Worm (Caenorhabditis elegans) whole organism, L2 larva: ENCODE results near the gene smg-7.
A peak's percentile ranks its signal among the peaks of the same experiment; 100 is the strongest.

ENCODE experiments used
- C34F6.9 ChIP-seq: fragments of 150-350 bp; optimal IDR thresholded peaks from 2 replicates; lab custom pipeline; 2014; ENCODE audit warnings: missing biosample characterization, missing genetic modification characterization
- F13H6.1 ChIP-seq: sonication (generic microtip); optimal IDR thresholded peaks from 2 replicates; lab custom pipeline; 2016; ENCODE audit warnings: missing genetic modification characterization, missing compliant biosample characterization
- R02D3.7 ChIP-seq: fragments of 150-350 bp; optimal IDR thresholded peaks from 2 replicates; lab custom pipeline; 2014; ENCODE audit warnings: missing biosample characterization, missing genetic modification characterization
- Y55F3AM.14 ChIP-seq: fragments of 200-800 bp; sonication (Bioruptor generic); optimal IDR thresholded peaks from 2 replicates; lab custom pipeline; 2018; ENCODE audit warnings: mild to moderate bottlenecking, missing genetic modification characterization, missing compliant biosample characterization
- ZK546.5 ChIP-seq: sonication (generic microtip); optimal IDR thresholded peaks from 2 replicates; lab custom pipeline; 2017; ENCODE audit warnings: missing biosample characterization, missing genetic modification characterization
- alr-1 ChIP-seq: fragments of 150-350 bp; optimal IDR thresholded peaks from 2 replicates; lab custom pipeline; 2014; ENCODE audit warnings: missing biosample characterization, missing genetic modification characterization
- aly-2 ChIP-seq: fragments of 150-350 bp; optimal IDR thresholded peaks from 2 replicates; lab custom pipeline; 2014; ENCODE audit warnings: missing biosample characterization, missing genetic modification characterization
- ama-1 ChIP-seq: fragments of 150-350 bp; optimal IDR thresholded peaks from 2 replicates; lab custom pipeline; 2018; ENCODE audit warnings: inconsistent platforms
- blmp-1 ChIP-seq: sonication (generic microtip); optimal IDR thresholded peaks from 2 replicates; lab custom pipeline; 2017; ENCODE audit warnings: missing genetic modification characterization, mild to moderate bottlenecking, missing compliant biosample characterization, antibody characterized with exemption, moderate library complexity; ENCODE audit not compliant: insufficient read depth
- ceh-16 ChIP-seq: fragments of 150-350 bp; optimal IDR thresholded peaks from 2 replicates; lab custom pipeline; 2014; ENCODE audit warnings: missing biosample characterization, missing genetic modification characterization
- ceh-82 ChIP-seq: fragments of 150-350 bp; optimal IDR thresholded peaks from 2 replicates; lab custom pipeline; 2014; ENCODE audit warnings: missing biosample characterization, missing genetic modification characterization
- crh-2 ChIP-seq: sonication (generic microtip); optimal IDR thresholded peaks from 2 replicates; lab custom pipeline; 2017; ENCODE audit warnings: missing biosample characterization, missing genetic modification characterization
- dmd-4 ChIP-seq: sonication (generic microtip); optimal IDR thresholded peaks from 2 replicates; lab custom pipeline; 2017; ENCODE audit warnings: missing biosample characterization, missing genetic modification characterization
- egl-27 ChIP-seq: sonication (generic microtip); optimal IDR thresholded peaks from 3 replicates; lab custom pipeline; 2017; ENCODE audit warnings: missing biosample characterization, missing genetic modification reagents, missing genetic modification characterization
- elt-1 ChIP-seq: fragments of 150-350 bp; optimal IDR thresholded peaks from 2 replicates; lab custom pipeline; 2014; ENCODE audit warnings: missing biosample characterization, missing genetic modification characterization
- elt-3 ChIP-seq: sonication (generic microtip); optimal IDR thresholded peaks from 2 replicates; lab custom pipeline; 2017; ENCODE audit warnings: missing biosample characterization, missing genetic modification characterization
- fos-1 ChIP-seq: fragments of 150-350 bp; optimal IDR thresholded peaks from 2 replicates; lab custom pipeline; 2014; ENCODE audit warnings: missing biosample characterization, missing genetic modification characterization
- gmeb-1 ChIP-seq: fragments of 150-350 bp; optimal IDR thresholded peaks from 2 replicates; lab custom pipeline; 2014; ENCODE audit warnings: missing biosample characterization, missing genetic modification characterization
- lin-11 ChIP-seq: fragments of 150-350 bp; sonication (generic microtip); optimal IDR thresholded peaks from 2 replicates; lab custom pipeline; 2014; ENCODE audit warnings: missing biosample characterization, missing genetic modification characterization, inconsistent platforms, mixed read lengths
- lin-13 ChIP-seq: fragments of 150-350 bp; optimal IDR thresholded peaks from 2 replicates; lab custom pipeline; 2014; ENCODE audit warnings: missing biosample characterization, missing genetic modification reagents, missing genetic modification characterization
- lin-39 ChIP-seq: fragments of 150-350 bp; optimal IDR thresholded peaks from 2 replicates; lab custom pipeline; 2014; ENCODE audit warnings: missing biosample characterization, missing genetic modification reagents, missing genetic modification characterization
- lsy-2 ChIP-seq, 2 experiments: fragments of 150-350 bp in 1 of 2; sonication (generic microtip) in 1 of 2; optimal IDR thresholded peaks; 2 replicates each; lab custom pipeline; 2014 to 2017; ENCODE audit warnings: missing biosample characterization in 2 of 2, missing genetic modification characterization in 2 of 2
- mab-5 ChIP-seq: fragments of 150-350 bp; optimal IDR thresholded peaks from 2 replicates; lab custom pipeline; 2014; ENCODE audit warnings: missing biosample characterization, missing genetic modification characterization
- mbf-1 ChIP-seq: sonication (generic microtip); optimal IDR thresholded peaks from 2 replicates; lab custom pipeline; 2017; ENCODE audit warnings: missing biosample characterization, missing genetic modification characterization
- mdl-1 ChIP-seq, 2 experiments: fragments of 150-350 bp in 1 of 2; sonication (generic microtip) in 1 of 2; optimal IDR thresholded peaks; 2 replicates each; lab custom pipeline; 2017; ENCODE audit warnings: missing biosample characterization in 2 of 2, missing genetic modification characterization in 2 of 2
- nhr-10 ChIP-seq: sonication (generic microtip); optimal IDR thresholded peaks from 2 replicates; lab custom pipeline; 2017; ENCODE audit warnings: missing biosample characterization, missing genetic modification characterization
- nhr-11 ChIP-seq: fragments of 150-350 bp; optimal IDR thresholded peaks from 2 replicates; lab custom pipeline; 2014; ENCODE audit warnings: missing biosample characterization, missing genetic modification characterization
- nhr-12 ChIP-seq: fragments of 150-350 bp; optimal IDR thresholded peaks from 2 replicates; lab custom pipeline; 2014; ENCODE audit warnings: missing biosample characterization, missing genetic modification characterization
- nhr-129 ChIP-seq: fragments of 150-350 bp; optimal IDR thresholded peaks from 2 replicates; lab custom pipeline; 2014; ENCODE audit warnings: missing biosample characterization, missing genetic modification characterization
- nhr-21 ChIP-seq: fragments of 150-350 bp; optimal IDR thresholded peaks from 2 replicates; lab custom pipeline; 2014; ENCODE audit warnings: missing biosample characterization, missing genetic modification characterization
- nhr-23 ChIP-seq: fragments of 150-350 bp; optimal IDR thresholded peaks from 2 replicates; lab custom pipeline; 2014; ENCODE audit warnings: missing biosample characterization, missing genetic modification reagents, missing genetic modification characterization
- nhr-237 ChIP-seq: fragments of 150-350 bp; optimal IDR thresholded peaks from 2 replicates; lab custom pipeline; 2014; ENCODE audit warnings: missing biosample characterization, missing genetic modification characterization
- nhr-25 ChIP-seq: fragments of 150-350 bp; sonication (generic microtip); optimal IDR thresholded peaks from 3 replicates; lab custom pipeline; 2014; ENCODE audit warnings: missing biosample characterization, missing genetic modification characterization
- nhr-6 ChIP-seq: fragments of 150-350 bp; optimal IDR thresholded peaks from 2 replicates; lab custom pipeline; 2014; ENCODE audit warnings: missing biosample characterization, missing genetic modification characterization
- nhr-77 ChIP-seq: fragments of 150-350 bp; optimal IDR thresholded peaks from 2 replicates; lab custom pipeline; 2014; ENCODE audit warnings: missing biosample characterization, missing genetic modification characterization
- peb-1 ChIP-seq: fragments of 150-350 bp; optimal IDR thresholded peaks from 2 replicates; lab custom pipeline; 2014; ENCODE audit warnings: missing biosample characterization, missing genetic modification characterization
- sem-4 ChIP-seq: fragments of 150-350 bp; optimal IDR thresholded peaks from 2 replicates; lab custom pipeline; 2014; ENCODE audit warnings: missing biosample characterization, missing genetic modification reagents, missing genetic modification characterization
- skn-1 ChIP-seq: sonication (generic microtip); optimal IDR thresholded peaks from 2 replicates; lab custom pipeline; 2017; ENCODE audit warnings: missing biosample characterization, missing genetic modification characterization
- sma-3 ChIP-seq: sonication (generic microtip); optimal IDR thresholded peaks from 2 replicates; lab custom pipeline; 2016; ENCODE audit warnings: missing genetic modification reagents, missing genetic modification characterization, missing compliant biosample characterization
- sma-9 ChIP-seq, 2 experiments: fragments of 150-350 bp in 1 of 2; sonication (generic microtip) in 1 of 2; optimal IDR thresholded peaks; 2 replicates each; lab custom pipeline; 2014 to 2016; ENCODE audit warnings: missing genetic modification characterization in 2 of 2, mild to moderate bottlenecking in 1 of 2, missing biosample characterization in 1 of 2, missing compliant biosample characterization in 1 of 2, missing genetic modification reagents in 1 of 2, moderate library complexity in 1 of 2
- snpc-4 ChIP-seq: fragments of 150-350 bp; optimal IDR thresholded peaks from 2 replicates; lab custom pipeline; 2014; ENCODE audit warnings: missing biosample characterization, missing genetic modification characterization
- unc-39 ChIP-seq: fragments of 150-350 bp; optimal IDR thresholded peaks from 2 replicates; lab custom pipeline; 2014; ENCODE audit warnings: missing biosample characterization, missing genetic modification characterization
- unc-55 ChIP-seq: fragments of 150-350 bp; sonication (generic microtip); optimal IDR thresholded peaks from 3 replicates; lab custom pipeline; 2014; ENCODE audit warnings: missing biosample characterization, missing genetic modification reagents, missing genetic modification characterization
- unc-62 ChIP-seq: fragments of 150-350 bp; optimal IDR thresholded peaks from 2 replicates; lab custom pipeline; 2014; ENCODE audit warnings: missing biosample characterization, missing genetic modification reagents, missing genetic modification characterization
- zag-1 ChIP-seq: fragments of 150-350 bp; optimal IDR thresholded peaks from 2 replicates; lab custom pipeline; 2014; ENCODE audit warnings: missing biosample characterization, missing genetic modification characterization
- ztf-1 ChIP-seq: fragments of 200-800 bp; sonication (Bioruptor generic); conservative IDR thresholded peaks from 2 replicates; pipeline ENCODE4 v1.3.6; 2022; ENCODE audit warnings: missing genetic modification characterization, missing compliant biosample characterization
- ztf-11 ChIP-seq: sonication (generic microtip); optimal IDR thresholded peaks from 2 replicates; lab custom pipeline; 2017; ENCODE audit warnings: missing biosample characterization, missing genetic modification characterization
- ztf-4 ChIP-seq: fragments of 150-350 bp; optimal IDR thresholded peaks from 2 replicates; lab custom pipeline; 2014; ENCODE audit warnings: missing biosample characterization, missing genetic modification characterization

smg-7 gene

ce11 chrIV:6742159-6742558 is at the start of gene smg-7:
smg-7 (minus strand) TSS chrIV:6742443.
- no peak for TF ChIP-seq mdl-1 (tag; optimal IDR thresholded peaks at IDR 0.05; lab: Kevin White, UChicago)
- no peak for TF ChIP-seq nhr-23
- no peak for TF ChIP-seq ztf-4 (tag; lab: Kevin White, UChicago)

DNA sequence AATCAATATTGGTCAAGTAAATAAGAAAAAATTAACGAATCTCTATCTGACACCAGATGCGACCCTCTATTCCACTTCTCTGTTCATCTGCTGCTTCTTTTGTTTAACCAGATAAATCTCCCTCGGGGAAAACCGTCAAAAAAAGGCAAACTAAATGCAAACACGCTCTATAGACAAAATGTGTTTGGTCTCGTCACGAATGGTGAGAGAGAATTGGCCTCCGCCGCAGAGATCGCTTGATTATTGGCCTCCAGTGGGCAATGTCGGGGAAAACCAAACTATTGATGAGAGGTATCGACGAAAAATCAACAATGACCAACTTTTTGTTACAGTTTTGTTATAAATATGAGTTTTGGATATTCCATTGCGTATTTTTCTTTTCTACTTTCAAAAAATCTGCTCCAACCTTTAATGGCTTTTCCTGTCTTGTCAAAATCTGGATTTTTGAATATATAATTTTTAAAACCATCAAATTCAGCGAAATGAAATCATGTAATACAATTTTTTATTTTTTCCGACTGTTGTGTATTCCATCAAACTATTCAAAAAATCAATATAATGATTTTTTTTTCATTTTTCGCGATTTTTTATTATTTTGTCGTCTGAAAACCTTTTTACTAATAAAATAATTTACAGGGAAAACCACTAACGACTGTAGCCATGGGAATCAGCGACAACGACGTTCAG is 48.3 kb upstream of the smg-7 start, which contains the start of the genes C17H12.2 and vha-8:
Gene C17H12.2 (minus strand): TSS at position 51 of the 687 bp plus-strand sequence.
Gene vha-8 (plus strand): TSS at position 637 of the 687 bp plus-strand sequence.
- TF ChIP-seq lsy-2 (tag; optimal IDR thresholded peaks at IDR 0.05; lab: Kevin White, UChicago) (peak; percentile 73 to 94), alr-1 (tag; lab: Kevin White, UChicago) (peak; percentile 17), blmp-1 (peak; percentile 67), ceh-82 (peak; percentile 58), elt-3 (tag; lab: Kevin White, UChicago) (no peak), nhr-25 (tag; lab: Kevin White, UChicago) (peak; percentile 93), C34F6.9 (peak; percentile 99), ztf-11 (tag; lab: Kevin White, UChicago) (peak; percentile 57), sem-4 (tag; lab: Kevin White, UChicago) (peak; percentile 78), ama-1 (lab: Kevin White, UChicago) (peak; percentile 80), sma-9 (GFP tag; optimal IDR thresholded peaks at IDR 0.05; lab: Kevin White, UChicago) (peak; percentile 90), sma-9 (tag; optimal IDR thresholded peaks at IDR 0.05; lab: Kevin White, UChicago) (no peak), nhr-11 (tag; lab: Kevin White, UChicago) (no peak), crh-2 (tag; lab: Kevin White, UChicago) (peak; percentile 96), elt-1 (tag; lab: Kevin White, UChicago) (no peak), ztf-1 (GFP tag; lab: Robert Waterston, UW) (no peak), unc-55 (peak; percentile 98), aly-2 (no peak), zag-1 (tag; lab: Kevin White, UChicago) (peak; percentile 91), nhr-6 (peak; percentile 88), ztf-4 (tag; lab: Kevin White, UChicago) (peak; percentile 87), nhr-21 (tag; lab: Kevin White, UChicago) (peak; percentile 89), R02D3.7 (tag; lab: Kevin White, UChicago) (no peak), mbf-1 (no peak), fos-1 (tag; lab: Kevin White, UChicago) (peak; percentile 98), F13H6.1 (tag; lab: Kevin White, UChicago) (peak; percentile 92), snpc-4 (tag; lab: Kevin White, UChicago) (peak; percentile 89), ceh-16 (tag; lab: Kevin White, UChicago) (peak; percentile 72), unc-62 (GFP tag; lab: Kevin White, UChicago) (no peak), nhr-77 (tag; lab: Kevin White, UChicago) (peak; percentile 55), mab-5 (tag; lab: Kevin White, UChicago) (peak; percentile 91), lin-11 (tag; lab: Kevin White, UChicago) (peak; percentile 82), nhr-237 (tag; lab: Kevin White, UChicago) (no peak), skn-1 (tag; lab: Kevin White, UChicago) (peak; percentile 36), dmd-4 (no peak), lin-13 (GFP tag; lab: Kevin White, UChicago) (peak; percentile 93), egl-27 (tag; lab: Kevin White, UChicago) (peak; percentile 61), unc-39 (no peak), nhr-129 (tag; lab: Kevin White, UChicago) (peak; percentile 98), nhr-12 (tag; lab: Kevin White, UChicago) (peak; percentile 8), Y55F3AM.14 (GFP tag; lab: Kevin White, UChicago) (no peak), sma-3 (GFP tag; lab: Kevin White, UChicago) (peak; percentile 92), lin-39 (tag; lab: Kevin White, UChicago) (no peak), mdl-1 (tag; optimal IDR thresholded peaks at IDR 0.05; lab: Kevin White, UChicago) (peak in 1 of 2 experiments; percentile 49), nhr-23 (no peak), nhr-10 (tag; lab: Kevin White, UChicago) (no peak), peb-1 (no peak), gmeb-1 (peak; percentile 83), ZK546.5 (tag; lab: Kevin White, UChicago) (peak; percentile 43)
- TF ChIP-seq, all 48 proteins: peak for 32
